Worm (Caenorhabditis elegans) whole organism, midembryonic: ENCODE measurements around the gene srab-1.

Experiments used
- flt-1 ChIP-seq: fragments of 200-800 bp; sonication (Bioruptor generic); IDR thresholded peaks from 2 replicates; pipeline ENCODE4 v1.3.6; 2022; ENCODE audit warnings: missing genetic modification characterization, missing compliant biosample characterization
- ref-1 ChIP-seq: fragments of 200-800 bp; sonication (Bioruptor generic); conservative IDR thresholded peaks from 2 replicates; pipeline ENCODE4 v1.3.6; 2022; ENCODE audit warnings: missing genetic modification reagents, missing genetic modification characterization, missing compliant biosample characterization

DNA sequence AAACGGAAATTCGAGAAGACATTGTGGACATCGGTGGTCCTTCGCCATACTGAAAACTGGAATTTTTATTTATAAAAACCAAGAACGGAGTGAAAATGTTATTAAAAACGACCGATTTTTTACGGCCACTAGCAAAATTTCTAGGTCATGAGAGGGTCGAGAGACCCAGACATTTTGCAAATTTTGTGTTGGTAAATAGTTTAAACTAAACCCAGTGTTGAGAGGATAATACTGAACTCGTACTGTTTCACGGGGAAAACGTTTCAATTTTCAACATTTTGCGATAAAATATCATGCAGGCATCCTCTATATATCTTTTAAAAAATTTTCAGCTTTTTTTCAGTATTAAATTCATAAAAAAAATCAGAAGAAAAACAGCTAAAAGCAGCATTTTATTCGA lies 17.2 kb upstream of the srab-1 start, which contains the start of gene C04F5.9:
- TF ChIP-seq ref-1 (GFP tag; lab: Robert Waterston, UW) (no peak), flt-1 (GFP tag; lab: Robert Waterston, UW) (no peak)
